Fruit fly (Drosophila melanogaster): ENCODE results near the gene CG13288.

- TF ChIP-seq Abd-B (GFP tag; optimal IDR thresholded peaks at IDR 0.05) (no peak), CG17612 (GFP tag; IDR thresholded peaks at IDR 0.05) (no peak), NfI (GFP tag; optimal IDR thresholded peaks at IDR 0.05) (no peak)
These were observed 50.0 kb downstream of the CG13288 start for dm6 chr3L:5957163-5957562.
